Fruit fly (Drosophila melanogaster): ENCODE data around the gene pkm.

pkm gene

DNA sequence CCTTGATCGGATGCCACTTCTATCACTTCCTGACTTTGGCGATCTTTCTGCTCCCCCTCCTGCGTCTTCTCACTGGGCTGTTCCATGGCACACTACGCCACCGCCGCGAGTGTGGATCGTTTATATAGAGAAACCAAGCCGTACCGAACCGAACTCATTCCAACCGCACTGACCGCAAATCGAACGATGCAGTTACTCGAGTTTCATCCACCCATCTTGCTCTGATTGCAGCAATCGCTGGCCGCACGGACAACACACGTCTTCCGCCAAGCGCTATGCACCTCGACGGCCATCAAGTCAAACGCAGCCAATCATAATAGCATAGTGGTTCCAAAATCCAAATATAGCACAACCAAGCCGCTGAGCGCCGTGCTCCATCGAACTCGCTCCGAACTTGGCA lies at the start of gene pkm:
Gene pkm (minus strand): TSS at position 101 of the 400 bp plus-strand sequence.
- TF ChIP-seq insv (optimal IDR thresholded peaks at IDR 0.05), result no peak
- TF ChIP-seq Sin3A (optimal IDR thresholded peaks at IDR 0.05), result no peak
- no peak for TF ChIP-seq Myc (optimal IDR thresholded peaks at IDR 0.05)
- no peak for TF ChIP-seq h (optimal IDR thresholded peaks at IDR 0.05)
- no peak for TF ChIP-seq ttk (optimal IDR thresholded peaks at IDR 0.05)
- no peak for TF ChIP-seq psq (optimal IDR thresholded peaks at IDR 0.05)

DNA sequence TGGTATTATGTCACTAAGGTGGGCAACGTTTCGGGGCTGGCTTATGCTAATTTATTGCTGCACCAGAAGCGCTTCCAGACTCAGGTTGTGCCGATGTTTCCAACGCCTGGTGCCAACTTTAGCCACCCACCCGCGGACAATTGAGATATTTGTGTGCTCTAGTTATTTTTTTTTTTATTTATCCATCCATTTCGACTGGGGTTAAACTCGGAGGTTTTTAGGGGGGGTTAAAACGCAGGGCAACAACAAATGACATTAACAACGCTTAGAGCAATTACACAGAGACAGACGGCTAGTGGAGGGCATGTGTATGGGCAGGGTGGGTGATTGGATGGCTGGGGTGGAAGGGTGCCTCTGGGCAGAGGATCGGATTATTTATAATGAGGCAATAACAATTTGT lies 47.7 kb upstream of the pkm start:
- no peak for TF ChIP-seq h (optimal IDR thresholded peaks at IDR 0.05)
- no peak for TF ChIP-seq Myc (optimal IDR thresholded peaks at IDR 0.05)
- TF ChIP-seq ttk (optimal IDR thresholded peaks at IDR 0.05), result no peak
- no peak for TF ChIP-seq insv (optimal IDR thresholded peaks at IDR 0.05)
- TF ChIP-seq psq (optimal IDR thresholded peaks at IDR 0.05), result no peak
- no peak for TF ChIP-seq Sin3A (optimal IDR thresholded peaks at IDR 0.05)

dm6 chrX:11628986-11629571 lies 45.1 kb upstream of the pkm start:
- no peak for TF ChIP-seq Myc (optimal IDR thresholded peaks at IDR 0.05)
- no peak for TF ChIP-seq ttk (optimal IDR thresholded peaks at IDR 0.05)
- no peak for TF ChIP-seq h (optimal IDR thresholded peaks at IDR 0.05)
- TF ChIP-seq psq (optimal IDR thresholded peaks at IDR 0.05), result no peak
- no peak for TF ChIP-seq Sin3A (optimal IDR thresholded peaks at IDR 0.05)
- no peak for TF ChIP-seq insv (optimal IDR thresholded peaks at IDR 0.05)

DNA sequence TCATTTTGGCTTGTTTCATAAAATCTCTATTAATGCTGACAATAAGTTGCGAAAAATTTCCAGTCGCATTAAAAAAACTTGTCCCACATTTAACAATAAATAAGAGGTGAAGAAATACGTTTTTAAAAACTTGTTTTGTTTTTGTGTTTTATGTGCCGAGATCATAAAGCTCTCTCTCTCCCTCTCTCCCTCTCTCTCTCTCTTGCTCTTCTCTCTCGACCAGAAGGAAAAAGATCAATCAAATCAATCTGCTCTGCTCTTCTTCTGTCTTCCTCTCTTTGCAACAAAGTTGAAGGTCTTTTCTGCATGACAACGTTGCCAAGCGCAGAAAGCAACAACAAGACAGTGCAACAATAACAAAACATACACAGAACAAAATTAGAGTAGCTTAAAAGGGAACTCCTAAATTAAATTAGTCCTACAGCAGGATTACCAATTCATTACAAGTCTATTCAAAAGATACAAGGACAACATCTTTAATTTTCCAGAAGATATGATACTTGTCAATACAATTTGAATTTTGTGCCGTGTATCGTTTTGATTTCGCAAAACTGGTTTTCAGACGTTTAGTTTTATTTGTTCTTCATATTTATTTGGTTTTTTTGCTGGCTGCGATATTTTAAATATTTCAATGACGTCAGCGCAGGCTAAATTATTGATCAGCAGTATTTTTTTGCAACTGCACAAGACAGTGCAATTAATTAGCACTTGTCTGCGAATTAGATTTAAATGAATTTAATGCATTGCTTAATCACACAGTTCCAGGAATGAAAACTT lies 38.9 kb upstream of the pkm start:
- TF ChIP-seq ttk (optimal IDR thresholded peaks at IDR 0.05), result no peak
- TF ChIP-seq Myc (optimal IDR thresholded peaks at IDR 0.05), result no peak
- no peak for TF ChIP-seq psq (optimal IDR thresholded peaks at IDR 0.05)
- no peak for TF ChIP-seq Sin3A (optimal IDR thresholded peaks at IDR 0.05)
- TF ChIP-seq insv (optimal IDR thresholded peaks at IDR 0.05), result no peak
- TF ChIP-seq h (optimal IDR thresholded peaks at IDR 0.05), result no peak

dm6 chrX:11621866-11622648 lies 38.1 kb upstream of the pkm start, which contains the start of gene Ptp10D:
Gene Ptp10D (plus strand): TSS chrX:11622015.
- no peak for TF ChIP-seq h (optimal IDR thresholded peaks at IDR 0.05)
- no peak for TF ChIP-seq insv (optimal IDR thresholded peaks at IDR 0.05)
- no peak for TF ChIP-seq ttk (optimal IDR thresholded peaks at IDR 0.05)
- TF ChIP-seq Sin3A (optimal IDR thresholded peaks at IDR 0.05), result no peak

dm6 chrX:11621315-11621865 lies 37.4 kb upstream of the pkm start:
- TF ChIP-seq psq (optimal IDR thresholded peaks at IDR 0.05) (no peak), insv (optimal IDR thresholded peaks at IDR 0.05) (no peak), ttk (optimal IDR thresholded peaks at IDR 0.05) (no peak), Myc (optimal IDR thresholded peaks at IDR 0.05) (no peak), Sin3A (optimal IDR thresholded peaks at IDR 0.05) (no peak), h (optimal IDR thresholded peaks at IDR 0.05) (no peak)

dm6 chrX:11620527-11620926 lies 36.6 kb upstream of the pkm start:
- TF ChIP-seq insv (optimal IDR thresholded peaks at IDR 0.05) (no peak), Myc (optimal IDR thresholded peaks at IDR 0.05) (no peak), h (optimal IDR thresholded peaks at IDR 0.05) (no peak), Sin3A (optimal IDR thresholded peaks at IDR 0.05) (no peak), ttk (optimal IDR thresholded peaks at IDR 0.05) (no peak), psq (optimal IDR thresholded peaks at IDR 0.05) (no peak)

DNA sequence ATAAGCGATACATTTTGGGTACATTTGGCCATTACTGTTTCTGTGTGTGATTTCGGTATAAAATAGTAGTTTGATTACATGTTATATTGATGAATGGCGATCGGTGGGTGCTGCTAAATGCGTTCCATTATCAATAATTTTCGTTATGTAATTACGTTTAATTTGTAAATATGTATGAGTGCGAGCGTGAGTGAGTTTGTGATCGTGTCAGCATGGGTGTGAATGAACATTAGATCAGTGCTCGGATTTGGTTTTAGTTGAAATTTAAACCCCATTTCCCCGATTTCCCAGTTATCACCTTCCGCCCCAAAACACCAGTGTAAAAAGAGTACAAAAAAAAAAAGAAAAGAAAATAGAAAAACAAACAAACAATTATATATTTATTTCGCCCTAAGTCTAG lies 35.6 kb upstream of the pkm start:
- TF ChIP-seq ttk (optimal IDR thresholded peaks at IDR 0.05) (no peak), Sin3A (optimal IDR thresholded peaks at IDR 0.05) (no peak), Myc (optimal IDR thresholded peaks at IDR 0.05) (no peak), insv (optimal IDR thresholded peaks at IDR 0.05) (no peak), psq (optimal IDR thresholded peaks at IDR 0.05) (no peak), h (optimal IDR thresholded peaks at IDR 0.05) (no peak)

- TF ChIP-seq Sin3A (optimal IDR thresholded peaks at IDR 0.05) (no peak), ttk (optimal IDR thresholded peaks at IDR 0.05) (no peak), psq (optimal IDR thresholded peaks at IDR 0.05) (no peak), Myc (optimal IDR thresholded peaks at IDR 0.05) (no peak), h (optimal IDR thresholded peaks at IDR 0.05) (no peak), insv (optimal IDR thresholded peaks at IDR 0.05) (no peak)
These were observed 32.5 kb upstream of the pkm start for dm6 chrX:11616496-11616952.

DNA sequence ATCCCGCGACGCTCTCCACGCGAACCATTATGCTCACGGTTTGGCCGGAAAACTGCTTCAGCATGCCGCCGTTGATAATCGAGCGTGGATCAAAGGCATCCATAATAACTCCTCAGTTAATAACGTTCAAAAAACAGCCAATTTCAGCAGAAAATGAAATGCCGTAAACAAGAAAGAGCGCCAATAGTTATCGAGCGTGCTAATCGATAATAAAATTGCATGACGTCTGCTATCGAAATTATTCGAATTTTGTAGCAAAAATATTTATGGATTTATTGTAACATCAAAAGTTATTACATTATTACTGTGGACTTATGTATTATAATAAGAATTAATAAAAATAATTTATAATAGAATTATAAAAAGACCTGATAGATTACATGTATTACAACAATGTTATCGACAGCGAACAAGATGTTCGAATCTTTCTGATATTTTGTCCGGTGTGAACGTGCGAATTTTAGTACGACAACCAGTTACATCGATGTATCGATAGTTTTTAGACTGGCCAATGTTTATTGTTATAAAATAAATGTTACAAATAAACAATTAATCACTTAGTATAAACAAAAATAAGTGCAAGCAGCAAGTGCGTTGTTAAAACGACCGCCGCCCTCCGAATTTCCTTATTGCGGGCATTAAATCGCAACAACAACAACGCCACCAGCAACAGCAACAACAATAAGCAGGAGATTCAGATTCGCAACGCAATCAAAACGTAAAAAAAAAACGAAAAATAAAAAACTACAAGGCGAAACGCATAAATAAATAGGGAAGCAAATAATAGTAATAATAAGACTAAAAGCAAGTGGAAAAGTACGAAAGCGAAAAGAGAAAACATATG lies 31.9 kb upstream of the pkm start, which contains the start of the genes RPA3 and Met:
Gene RPA3 (minus strand): TSS at position 189 of the 844 bp plus-strand sequence.
Gene Met (plus strand): TSS at position 473 of the 844 bp plus-strand sequence.
- TF ChIP-seq ttk (optimal IDR thresholded peaks at IDR 0.05), result no peak

- TF ChIP-seq psq (optimal IDR thresholded peaks at IDR 0.05) (no peak), Myc (optimal IDR thresholded peaks at IDR 0.05) (no peak), Sin3A (optimal IDR thresholded peaks at IDR 0.05) (no peak), insv (optimal IDR thresholded peaks at IDR 0.05) (no peak), ttk (optimal IDR thresholded peaks at IDR 0.05) (no peak), h (optimal IDR thresholded peaks at IDR 0.05) (no peak)
These were observed 27.7 kb upstream of the pkm start, which contains the start of the genes CG2247 and CG1703 for dm6 chrX:11611645-11612079. Gene CG2247 (minus strand): TSS chrX:11611652. Gene CG1703 (plus strand): TSS chrX:11611927.

Measured in Kc167 (cell line).